Worm (Caenorhabditis elegans): ENCODE results near the gene R10H10.4.

ce11 chrIV:10357842-10358241 is 36.9 kb downstream of the R10H10.4 start, which contains the start of gene gkow-1:
- TF ChIP-seq unc-55 (GFP tag; optimal IDR thresholded peaks at IDR 0.05), result no peak
- no peak for TF ChIP-seq unc-42 (tag; optimal IDR thresholded peaks at IDR 0.05)
- TF ChIP-seq ref-2 (tag; optimal IDR thresholded peaks at IDR 0.05), result no peak
- TF ChIP-seq C08G9.2 (tag; optimal IDR thresholded peaks at IDR 0.05), result no peak
- TF ChIP-seq nhr-11 (tag; optimal IDR thresholded peaks at IDR 0.05), result no peak
- TF ChIP-seq lim-6 (tag; optimal IDR thresholded peaks at IDR 0.05), result no peak
- no peak for TF ChIP-seq rnt-1 (tag; optimal IDR thresholded peaks at IDR 0.05)
- no peak for TF ChIP-seq tbx-2 (tag; optimal IDR thresholded peaks at IDR 0.05)
- no peak for TF ChIP-seq ceh-2 (tag; optimal IDR thresholded peaks at IDR 0.05)
- TF ChIP-seq elt-2 (tag; optimal IDR thresholded peaks at IDR 0.05), result no peak
- no peak for TF ChIP-seq ama-1 (optimal IDR thresholded peaks at IDR 0.05)
- no peak for TF ChIP-seq pqm-1 (tag; optimal IDR thresholded peaks at IDR 0.05)
- TF ChIP-seq ceh-19 (GFP tag; optimal IDR thresholded peaks at IDR 0.05), result no peak
